Fruit fly (Drosophila melanogaster) whole organism: ENCODE data around the gene Nplp3.

Experiments used
- Dll ChIP-seq: fragments of >200 bp; optimal IDR thresholded peaks from 2 replicates; lab custom pipeline; 2017
- pan ChIP-seq: fragments of >200 bp; optimal IDR thresholded peaks from 2 replicates; lab custom pipeline; 2017
- psq ChIP-seq: fragments of >200 bp; optimal IDR thresholded peaks from 2 replicates; lab custom pipeline; 2017
- usp ChIP-seq: fragments of >200 bp; optimal IDR thresholded peaks from 2 replicates; lab custom pipeline; 2017; ENCODE audit warnings: missing biosample characterization, missing genetic modification characterization, mixed read lengths

DNA sequence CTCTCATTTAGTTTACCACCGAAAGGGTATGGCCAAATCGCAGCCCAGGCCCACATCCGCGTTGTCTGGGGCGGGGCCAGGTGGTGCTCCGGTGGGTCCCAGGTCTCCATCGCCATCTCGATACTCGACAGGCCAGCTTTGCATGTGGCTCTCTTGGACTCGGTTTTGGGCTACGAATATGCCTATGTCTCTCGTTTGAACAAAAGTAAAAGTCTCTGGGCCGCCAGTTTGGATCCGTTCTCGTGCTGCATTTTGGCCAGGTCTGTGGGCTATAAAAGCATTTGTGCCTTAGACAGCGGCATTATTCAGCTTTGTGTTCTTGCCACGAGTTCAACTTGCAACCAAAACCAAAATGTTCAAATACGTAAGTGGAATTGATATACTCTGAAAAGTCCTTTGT lies 40.7 kb upstream of the Nplp3 start, which contains the start of gene CG13065:
- TF ChIP-seq Dll (no peak), usp (GFP tag; lab: Kevin White, UChicago) (no peak), psq (lab: Kevin White, UChicago) (no peak), pan (lab: Kevin White, UChicago) (no peak)
